Worm (Caenorhabditis elegans): ENCODE measurements around the gene C35B1.2.
A peak's percentile ranks its signal among the peaks of the same experiment; 100 is the strongest.

The C35B1.2 gene

ce11 chrIV:4049398-4049998 lies 36.5 kb upstream of the C35B1.2 start, which contains the start of gene pcn-1 (continued):
- peak; percentile 93 for TF ChIP-seq K11D2.4 (GFP tag; IDR thresholded peaks at IDR 0.05)
- no peak for TF ChIP-seq cebp-2 (GFP tag; IDR thresholded peaks at IDR 0.05)
- TF ChIP-seq xnd-1 (tag; optimal IDR thresholded peaks at IDR 0.05): peak; percentile 98
- TF ChIP-seq hsf-1 (GFP tag; IDR thresholded peaks at IDR 0.05): peak; percentile 91
- TF ChIP-seq B0336.3 (GFP tag; IDR thresholded peaks at IDR 0.05): peak; percentile 99
- TF ChIP-seq cebp-1 (GFP tag; IDR thresholded peaks at IDR 0.05): peak; percentile 79
- TF ChIP-seq cebp-1 (tag; optimal IDR thresholded peaks at IDR 0.05): peak; percentile 93
- TF ChIP-seq zfh-2 (GFP tag; conservative IDR thresholded peaks at IDR 0.05): peak; percentile 75; the same call in 1 of the 2 replicates
- TF ChIP-seq snpc-1.3 (tag; optimal IDR thresholded peaks at IDR 0.05; ENCODE audit: insufficient read depth): peak; percentile 52
- TF ChIP-seq lag-1 (GFP tag; IDR thresholded peaks at IDR 0.05): no peak
- TF ChIP-seq ztf-18 (tag; optimal IDR thresholded peaks at IDR 0.05): peak; percentile 100
- no peak for TF ChIP-seq nhr-179 (tag; optimal IDR thresholded peaks at IDR 0.05)
- TF ChIP-seq bed-2 (GFP tag; IDR thresholded peaks at IDR 0.05): peak; percentile 90
- TF ChIP-seq pbrm-1 (GFP tag; IDR thresholded peaks at IDR 0.05): peak; percentile 97
- TF ChIP-seq zim-3 (tag; optimal IDR thresholded peaks at IDR 0.05): no peak
- 0 out of 2 replicates have a peak, but pooled peaks have one; percentile 37 for TF ChIP-seq egl-44 (GFP tag; IDR thresholded peaks at IDR 0.05)
- TF ChIP-seq nfya-1 (tag; optimal IDR thresholded peaks at IDR 0.05; ENCODE audit: borderline replicate concordance, insufficient read depth): no peak
- peak; percentile 82 for TF ChIP-seq ceh-100 (GFP tag; IDR thresholded peaks at IDR 0.05)
- TF ChIP-seq aptf-3 (GFP tag; IDR thresholded peaks at IDR 0.05): 0 out of 2 replicates have a peak, but pooled peaks have one; percentile 36
- peak; percentile 65; the same call in 1 of the 2 replicates for TF ChIP-seq F39B2.1 (GFP tag; IDR thresholded peaks at IDR 0.05)
- TF ChIP-seq hlh-26 (GFP tag; conservative IDR thresholded peaks at IDR 0.05): no peak
- TF ChIP-seq D2030.7 (GFP tag; IDR thresholded peaks at IDR 0.05): peak; percentile 97
- TF ChIP-seq sdz-38 (tag; optimal IDR thresholded peaks at IDR 0.05): no peak
- peak; percentile 76 for TF ChIP-seq F23B12.7 (tag; optimal IDR thresholded peaks at IDR 0.05; ENCODE audit: insufficient read depth)
- peak; percentile 98 for TF ChIP-seq dox-1 (GFP tag; IDR thresholded peaks at IDR 0.05)
- peak; percentile 96 for TF ChIP-seq nfyb-1 (GFP tag; IDR thresholded peaks at IDR 0.05)
- peak; percentile 91 for TF ChIP-seq atf-7 (tag; optimal IDR thresholded peaks at IDR 0.05)
- TF ChIP-seq dpff-1 (tag; optimal IDR thresholded peaks at IDR 0.05): peak; percentile 24
- TF ChIP-seq nhr-120 (GFP tag; IDR thresholded peaks at IDR 0.05): no peak
- peak; percentile 64 for TF ChIP-seq mel-28 (tag; optimal IDR thresholded peaks at IDR 0.05; ENCODE audit: borderline replicate concordance)
- TF ChIP-seq rpc-1 (optimal IDR thresholded peaks at IDR 0.05): no peak
- TF ChIP-seq rpc-1 (tag; optimal IDR thresholded peaks at IDR 0.05): no peak
- peak; percentile 86 for TF ChIP-seq Y56A3A.18 (GFP tag; IDR thresholded peaks at IDR 0.05)
- peak; percentile 97 for TF ChIP-seq attf-5 (GFP tag; optimal IDR thresholded peaks at IDR 0.05)
- TF ChIP-seq ztf-26 (tag; optimal IDR thresholded peaks at IDR 0.05): peak; percentile 96
- no peak for TF ChIP-seq bed-1 (GFP tag; IDR thresholded peaks at IDR 0.05)
- TF ChIP-seq F33H1.4 (GFP tag; IDR thresholded peaks at IDR 0.05): peak; percentile 84
- peak; percentile 96 for TF ChIP-seq madf-3 (GFP tag; IDR thresholded peaks at IDR 0.05)
- peak; percentile 100 for TF ChIP-seq lin-54 (GFP tag; optimal IDR thresholded peaks at IDR 0.05)
- no peak for TF ChIP-seq hlh-12 (tag; optimal IDR thresholded peaks at IDR 0.05)
- peak; percentile 85 for TF ChIP-seq gei-17 (GFP tag; optimal IDR thresholded peaks at IDR 0.05)
- no peak for TF ChIP-seq T26A5.8 (tag; optimal IDR thresholded peaks at IDR 0.05)
- peak; percentile 84 for TF ChIP-seq C06A6.2 (GFP tag; conservative IDR thresholded peaks at IDR 0.05)
- peak; percentile 83 for TF ChIP-seq K12H6.12 (tag; optimal IDR thresholded peaks at IDR 0.05)
- peak; percentile 89; the same call in 1 of the 2 replicates for TF ChIP-seq ztf-28 (GFP tag; IDR thresholded peaks at IDR 0.05)
- peak; percentile 81; the same call in 1 of the 2 replicates for TF ChIP-seq ztf-6 (GFP tag; IDR thresholded peaks at IDR 0.05)
- TF ChIP-seq unc-130 (GFP tag; optimal IDR thresholded peaks at IDR 0.05): peak; percentile 87
- TF ChIP-seq Y53F4B.3 (GFP tag; IDR thresholded peaks at IDR 0.05): no peak
- no peak for TF ChIP-seq nhr-90 (tag; optimal IDR thresholded peaks at IDR 0.05)

Measured in whole organism, young adult.